Worm (Caenorhabditis elegans) whole organism, L3 larva: ENCODE data around the gene R07E5.15.

ENCODE experiments used
- aly-2 ChIP-seq: fragments of 150-350 bp; optimal IDR thresholded peaks from 2 replicates; lab custom pipeline; 2014; ENCODE audit warnings: missing biosample characterization, missing genetic modification characterization
- ceh-16 ChIP-seq: sonication (generic microtip); optimal IDR thresholded peaks from 2 replicates; lab custom pipeline; 2017; ENCODE audit warnings: missing biosample characterization, missing genetic modification characterization
- ceh-28 ChIP-seq: fragments of 150-350 bp; optimal IDR thresholded peaks from 2 replicates; lab custom pipeline; 2014; ENCODE audit warnings: missing biosample characterization, missing genetic modification reagents, missing genetic modification characterization
- ceh-82 ChIP-seq: fragments of 150-350 bp; optimal IDR thresholded peaks from 2 replicates; lab custom pipeline; 2014; ENCODE audit warnings: missing biosample characterization, missing genetic modification characterization
- daf-12 ChIP-seq: fragments of 150-350 bp; optimal IDR thresholded peaks from 2 replicates; lab custom pipeline; 2014; ENCODE audit warnings: missing biosample characterization, missing genetic modification reagents, missing genetic modification characterization
- elt-2 ChIP-seq: sonication (generic microtip); optimal IDR thresholded peaks from 2 replicates; lab custom pipeline; 2016; ENCODE audit warnings: missing genetic modification reagents, mild to moderate bottlenecking, missing genetic modification characterization, missing compliant biosample characterization
- jun-1 ChIP-seq: fragments of 150-350 bp; optimal IDR thresholded peaks from 2 replicates; lab custom pipeline; 2014; ENCODE audit warnings: missing biosample characterization, missing genetic modification reagents, missing genetic modification characterization
- nhr-12 ChIP-seq: fragments of 150-350 bp; optimal IDR thresholded peaks from 2 replicates; lab custom pipeline; 2014; ENCODE audit warnings: missing biosample characterization, missing genetic modification characterization
- nhr-76 ChIP-seq: fragments of 150-350 bp; sonication (generic microtip); optimal IDR thresholded peaks from 5 replicates; lab custom pipeline; 2014; ENCODE audit warnings: missing biosample characterization, missing genetic modification characterization
- pha-4 ChIP-seq: fragments of 150-350 bp; optimal IDR thresholded peaks from 2 replicates; lab custom pipeline; 2014; ENCODE audit warnings: missing biosample characterization, missing genetic modification reagents, missing genetic modification characterization
- skn-1 ChIP-seq: fragments of 150-350 bp; optimal IDR thresholded peaks from 2 replicates; lab custom pipeline; 2014; ENCODE audit warnings: missing biosample characterization, missing genetic modification characterization
- tbx-2 ChIP-seq: sonication (generic microtip); optimal IDR thresholded peaks from 2 replicates; lab custom pipeline; 2016; ENCODE audit warnings: mild to moderate bottlenecking, missing genetic modification characterization, missing compliant biosample characterization
- unc-62 ChIP-seq: fragments of 150-350 bp; sonication (generic microtip); optimal IDR thresholded peaks from 4 replicates; lab custom pipeline; 2014; ENCODE audit warnings: missing biosample characterization, missing genetic modification reagents, missing genetic modification characterization
- zag-1 ChIP-seq: fragments of 150-350 bp; optimal IDR thresholded peaks from 2 replicates; lab custom pipeline; 2014; ENCODE audit warnings: missing biosample characterization, missing genetic modification characterization

ce11 chrIII:4384487-4384886, 16.8 kb upstream of the R07E5.15 start, which contains the start of gene pals-28:
- TF ChIP-seq nhr-76 = no peak
- no peak for TF ChIP-seq nhr-12 (tag; lab: Kevin White, UChicago)
- no peak for TF ChIP-seq daf-12
- TF ChIP-seq ceh-28 (tag; lab: Kevin White, UChicago) = no peak
- TF ChIP-seq pha-4 (tag; lab: Kevin White, UChicago) = no peak
- no peak for TF ChIP-seq ceh-16 (tag; lab: Kevin White, UChicago)
- no peak for TF ChIP-seq zag-1 (tag; lab: Kevin White, UChicago)
- no peak for TF ChIP-seq unc-62 (GFP tag; lab: Kevin White, UChicago)
- no peak for TF ChIP-seq ceh-82 (tag; lab: Kevin White, UChicago)
- TF ChIP-seq elt-2 (tag; lab: Kevin White, UChicago) = no peak
- TF ChIP-seq jun-1 (tag; lab: Kevin White, UChicago) = no peak
- no peak for TF ChIP-seq skn-1
- TF ChIP-seq tbx-2 (tag; lab: Kevin White, UChicago) = no peak
- TF ChIP-seq aly-2 (tag; lab: Kevin White, UChicago) = no peak
